Fruit fly (Drosophila melanogaster): ENCODE results near the gene GstD1.

The GstD1 gene

DNA sequence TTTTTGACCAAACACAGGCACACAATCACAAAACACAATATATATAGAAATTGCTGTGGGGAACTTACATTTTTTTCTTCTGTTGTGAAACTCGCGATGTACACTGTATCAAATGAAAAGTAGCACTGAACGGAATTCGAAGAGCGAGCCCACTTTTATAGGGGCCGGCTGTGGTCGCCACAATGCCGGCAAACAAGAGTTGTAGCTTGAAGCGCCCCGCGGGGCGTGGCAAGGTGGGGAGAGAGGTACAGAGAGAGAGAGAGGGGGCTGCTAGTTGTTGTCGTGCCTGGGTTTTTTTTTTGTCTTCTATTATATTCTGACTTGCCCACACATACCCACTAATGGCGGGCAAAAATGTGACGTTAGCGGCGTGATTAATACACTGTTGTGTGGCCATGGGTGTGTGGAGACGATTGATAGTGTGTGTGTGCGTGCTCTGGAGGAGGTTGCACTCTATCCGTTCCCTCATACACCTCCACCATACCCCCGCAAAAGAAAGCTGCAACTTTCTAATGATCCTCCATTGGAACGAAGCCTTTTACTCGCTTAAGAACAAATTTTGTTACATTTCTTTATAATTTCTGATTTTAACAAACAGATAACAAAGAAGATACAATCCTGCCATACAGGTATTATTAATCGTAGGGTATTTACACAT lies at the start of gene GstD1:
Gene GstD1 (minus strand): TSS at position 134 of the 658 bp plus-strand sequence.
- no peak for TF ChIP-seq Myc (optimal IDR thresholded peaks at IDR 0.05)
- TF ChIP-seq Dif (GFP tag; optimal IDR thresholded peaks at IDR 0.05; ENCODE audit: partially characterized antibody): peak; percentile 81
- TF ChIP-seq pan (optimal IDR thresholded peaks at IDR 0.05): no peak
- peak; percentile 33 for TF ChIP-seq rgr (GFP tag; optimal IDR thresholded peaks at IDR 0.05)
- no peak for TF ChIP-seq GATAd (GFP tag; optimal IDR thresholded peaks at IDR 0.05)
- TF ChIP-seq Abd-B (GFP tag; optimal IDR thresholded peaks at IDR 0.05): no peak
- TF ChIP-seq jim (GFP tag; optimal IDR thresholded peaks at IDR 0.05): peak; percentile 83
- peak; percentile 65 for TF ChIP-seq OdsH (GFP tag; optimal IDR thresholded peaks at IDR 0.05)
- peak; percentile 47 for TF ChIP-seq Vsx2 (GFP tag; optimal IDR thresholded peaks at IDR 0.05; ENCODE audit: partially characterized antibody)
- TF ChIP-seq foxo (GFP tag; optimal IDR thresholded peaks at IDR 0.05): peak in 1 of 2 experiments; percentile 71
- TF ChIP-seq Rel (GFP tag; optimal IDR thresholded peaks at IDR 0.05): no peak
- peak; percentile 85 for TF ChIP-seq Rel (tag; optimal IDR thresholded peaks at IDR 0.05)
- peak; percentile 34 for TF ChIP-seq sv (GFP tag; optimal IDR thresholded peaks at IDR 0.05)
- no peak for TF ChIP-seq tai (GFP tag; optimal IDR thresholded peaks at IDR 0.05)
- peak; percentile 3 to 20 for TF ChIP-seq dl (GFP tag; optimal IDR thresholded peaks at IDR 0.05; ENCODE audit: insufficient read depth in 1 of 2, partially characterized antibody in 2 of 2)
- peak; percentile 61 for TF ChIP-seq Jra (GFP tag; optimal IDR thresholded peaks at IDR 0.05)
- peak; percentile 82 for TF ChIP-seq woc (GFP tag; optimal IDR thresholded peaks at IDR 0.05)
- peak; percentile 55 for TF ChIP-seq Hr83 (GFP tag; optimal IDR thresholded peaks at IDR 0.05; ENCODE audit: poor library complexity, severe bottlenecking)
- TF ChIP-seq CrebA (GFP tag; optimal IDR thresholded peaks at IDR 0.05; ENCODE audit: borderline replicate concordance): no peak
- no peak for TF ChIP-seq Dfd (GFP tag; optimal IDR thresholded peaks at IDR 0.05)
- TF ChIP-seq CG9705 (GFP tag; optimal IDR thresholded peaks at IDR 0.05): no peak
- no peak for TF ChIP-seq brk (GFP tag; optimal IDR thresholded peaks at IDR 0.05)
- no peak for TF ChIP-seq dsf (GFP tag; optimal IDR thresholded peaks at IDR 0.05; ENCODE audit: borderline replicate concordance)
- peak; percentile 32 for TF ChIP-seq Sp1 (GFP tag; optimal IDR thresholded peaks at IDR 0.05)
- no peak for TF ChIP-seq Mio (GFP tag; optimal IDR thresholded peaks at IDR 0.05)
- peak; percentile 66 for TF ChIP-seq br (GFP tag; optimal IDR thresholded peaks at IDR 0.05)
- no peak for TF ChIP-seq sage (GFP tag; optimal IDR thresholded peaks at IDR 0.05)
- no peak for TF ChIP-seq usp (GFP tag; optimal IDR thresholded peaks at IDR 0.05)
- TF ChIP-seq N (GFP tag; optimal IDR thresholded peaks at IDR 0.05): no peak
- TF ChIP-seq dmrt93B (GFP tag; optimal IDR thresholded peaks at IDR 0.05): peak; percentile 68
- peak; percentile 78 for TF ChIP-seq h (GFP tag; optimal IDR thresholded peaks at IDR 0.05)
- peak; percentile 77 for TF ChIP-seq ey (GFP tag; optimal IDR thresholded peaks at IDR 0.05)
- no peak for TF ChIP-seq lola (GFP tag; optimal IDR thresholded peaks at IDR 0.05)
- no peak for TF ChIP-seq Hr78 (GFP tag; optimal IDR thresholded peaks at IDR 0.05)
- TF ChIP-seq HLH106 (tag; optimal IDR thresholded peaks at IDR 0.05): peak; percentile 65
- TF ChIP-seq CG32264 (GFP tag; optimal IDR thresholded peaks at IDR 0.05): no peak
- TF ChIP-seq Hnf4 (GFP tag; optimal IDR thresholded peaks at IDR 0.05): peak; percentile 37
- peak; percentile 51 for TF ChIP-seq psq (GFP tag; optimal IDR thresholded peaks at IDR 0.05)
- TF ChIP-seq fru (GFP tag; optimal IDR thresholded peaks at IDR 0.05): peak; percentile 81

DNA sequence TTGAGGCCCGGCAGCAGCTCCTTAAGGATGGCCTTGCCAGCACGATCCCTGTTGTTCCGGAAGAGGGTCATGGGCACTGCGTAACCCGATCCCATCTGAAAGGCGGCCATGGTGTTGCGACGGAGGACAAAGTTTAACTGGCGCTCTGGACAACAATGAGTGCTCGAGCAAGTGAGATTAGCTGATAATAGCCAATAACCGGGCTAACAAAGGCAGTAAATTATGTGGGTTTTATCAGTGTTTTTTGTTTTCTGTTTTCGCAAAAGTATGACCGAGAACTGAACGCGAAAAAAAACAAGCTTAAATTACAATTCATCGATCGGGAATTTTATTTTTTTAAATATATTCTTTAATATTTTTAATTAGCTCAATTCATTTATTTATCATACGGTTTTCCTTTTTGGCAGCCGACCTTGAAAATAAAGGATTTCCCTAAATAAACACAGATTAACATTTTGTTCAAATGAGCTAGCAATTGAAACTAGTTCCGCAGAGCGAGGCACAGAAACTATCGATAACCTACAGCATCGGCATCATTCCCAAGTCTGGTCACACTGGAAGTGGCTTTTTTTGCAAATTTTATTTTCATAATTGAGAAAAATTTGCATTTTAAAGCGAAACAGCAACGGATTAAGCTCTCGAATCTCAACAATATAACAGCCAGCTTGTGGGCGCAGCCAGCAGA lies 44.3 kb upstream of the GstD1 start, which contains the start of the genes Dip-C and pps:
Gene Dip-C (minus strand): TSS at position 486 of the 685 bp plus-strand sequence.
Gene pps (plus strand): TSS at position 555 of the 685 bp plus-strand sequence.
- TF ChIP-seq Rel (GFP tag; optimal IDR thresholded peaks at IDR 0.05) (no peak), Rel (tag; optimal IDR thresholded peaks at IDR 0.05) (peak; percentile 83), h (GFP tag; optimal IDR thresholded peaks at IDR 0.05) (no peak), Dfd (GFP tag; optimal IDR thresholded peaks at IDR 0.05) (no peak), CG32264 (GFP tag; optimal IDR thresholded peaks at IDR 0.05) (no peak), Sp1 (GFP tag; optimal IDR thresholded peaks at IDR 0.05) (peak; percentile 26), Abd-B (GFP tag; optimal IDR thresholded peaks at IDR 0.05) (no peak), Vsx2 (GFP tag; optimal IDR thresholded peaks at IDR 0.05; ENCODE audit: partially characterized antibody) (no peak), psq (GFP tag; optimal IDR thresholded peaks at IDR 0.05) (peak; percentile 4), Mio (GFP tag; optimal IDR thresholded peaks at IDR 0.05) (no peak)

Data from whole organism, wandering third instar larva.